Worm (Caenorhabditis elegans) whole organism, L1 larva: ENCODE results near the gene taco-1.

Experiments
- ceh-88 ChIP-seq: fragments of 200-800 bp; sonication (Bioruptor generic); IDR thresholded peaks from 2 replicates; pipeline ENCODE4 v1.3.6; 2022; ENCODE audit warnings: missing genetic modification characterization, missing compliant biosample characterization
- nhr-77 ChIP-seq: fragments of 150-350 bp; optimal IDR thresholded peaks from 2 replicates; lab custom pipeline; 2014; ENCODE audit warnings: missing biosample characterization, missing genetic modification characterization

ce11 chrIII:282506-282905, 1.4 kb upstream of the taco-1 start:
- TF ChIP-seq ceh-88 (GFP tag; lab: Robert Waterston, UW) (no peak), nhr-77 (tag; lab: Kevin White, UChicago) (no peak)
